Worm (Caenorhabditis elegans) whole organism, L2 larva: ENCODE results near the gene C37C3.11.

Experiments used
- alr-1 ChIP-seq: fragments of 150-350 bp; optimal IDR thresholded peaks from 2 replicates; lab custom pipeline; 2014; ENCODE audit warnings: missing biosample characterization, missing genetic modification characterization
- aly-2 ChIP-seq: fragments of 150-350 bp; optimal IDR thresholded peaks from 2 replicates; lab custom pipeline; 2014; ENCODE audit warnings: missing biosample characterization, missing genetic modification characterization
- ama-1 ChIP-seq: fragments of 150-350 bp; optimal IDR thresholded peaks from 2 replicates; lab custom pipeline; 2018; ENCODE audit warnings: inconsistent platforms
- ceh-82 ChIP-seq: fragments of 150-350 bp; optimal IDR thresholded peaks from 2 replicates; lab custom pipeline; 2014; ENCODE audit warnings: missing biosample characterization, missing genetic modification characterization
- elt-3 ChIP-seq: sonication (generic microtip); optimal IDR thresholded peaks from 2 replicates; lab custom pipeline; 2017; ENCODE audit warnings: missing biosample characterization, missing genetic modification characterization
- lin-39 ChIP-seq: fragments of 150-350 bp; optimal IDR thresholded peaks from 2 replicates; lab custom pipeline; 2014; ENCODE audit warnings: missing biosample characterization, missing genetic modification reagents, missing genetic modification characterization
- lsy-2 ChIP-seq, 2 experiments: fragments of 150-350 bp in 1 of 2; sonication (generic microtip) in 1 of 2; optimal IDR thresholded peaks; 2 replicates each; lab custom pipeline; 2014 to 2017; ENCODE audit warnings: missing biosample characterization in 2 of 2, missing genetic modification characterization in 2 of 2
- nhr-23 ChIP-seq: fragments of 150-350 bp; optimal IDR thresholded peaks from 2 replicates; lab custom pipeline; 2014; ENCODE audit warnings: missing biosample characterization, missing genetic modification reagents, missing genetic modification characterization
- nhr-237 ChIP-seq: fragments of 150-350 bp; optimal IDR thresholded peaks from 2 replicates; lab custom pipeline; 2014; ENCODE audit warnings: missing biosample characterization, missing genetic modification characterization
- nhr-77 ChIP-seq: fragments of 150-350 bp; optimal IDR thresholded peaks from 2 replicates; lab custom pipeline; 2014; ENCODE audit warnings: missing biosample characterization, missing genetic modification characterization
- skn-1 ChIP-seq: sonication (generic microtip); optimal IDR thresholded peaks from 2 replicates; lab custom pipeline; 2017; ENCODE audit warnings: missing biosample characterization, missing genetic modification characterization
- snpc-4 ChIP-seq: fragments of 150-350 bp; optimal IDR thresholded peaks from 2 replicates; lab custom pipeline; 2014; ENCODE audit warnings: missing biosample characterization, missing genetic modification characterization

ce11 chrV:7814601-7815000 is 50.0 kb downstream of the C37C3.11 start, which contains the start of gene ZK742.6:
- TF ChIP-seq lsy-2 (tag; optimal IDR thresholded peaks at IDR 0.05; lab: Kevin White, UChicago) (no peak), lin-39 (tag; lab: Kevin White, UChicago) (no peak), skn-1 (no peak), aly-2 (tag; lab: Kevin White, UChicago) (no peak), nhr-77 (tag; lab: Kevin White, UChicago) (no peak), alr-1 (no peak), ama-1 (lab: Kevin White, UChicago) (no peak), elt-3 (tag; lab: Kevin White, UChicago) (no peak), nhr-237 (tag; lab: Kevin White, UChicago) (no peak), ceh-82 (no peak), nhr-23 (no peak), snpc-4 (tag; lab: Kevin White, UChicago) (no peak)
